Worm (Caenorhabditis elegans) whole organism, L2 larva: ENCODE data around the gene F49C12.3.

Experiments used
- C34F6.9 ChIP-seq: fragments of 150-350 bp; optimal IDR thresholded peaks from 2 replicates; lab custom pipeline; 2014; ENCODE audit warnings: missing biosample characterization, missing genetic modification characterization
- F13H6.1 ChIP-seq: sonication (generic microtip); optimal IDR thresholded peaks from 2 replicates; lab custom pipeline; 2016; ENCODE audit warnings: missing genetic modification characterization, missing compliant biosample characterization
- R02D3.7 ChIP-seq: fragments of 150-350 bp; optimal IDR thresholded peaks from 2 replicates; lab custom pipeline; 2014; ENCODE audit warnings: missing biosample characterization, missing genetic modification characterization
- ZK546.5 ChIP-seq: sonication (generic microtip); optimal IDR thresholded peaks from 2 replicates; lab custom pipeline; 2017; ENCODE audit warnings: missing biosample characterization, missing genetic modification characterization
- aly-2 ChIP-seq: fragments of 150-350 bp; optimal IDR thresholded peaks from 2 replicates; lab custom pipeline; 2014; ENCODE audit warnings: missing biosample characterization, missing genetic modification characterization
- ama-1 ChIP-seq: fragments of 150-350 bp; optimal IDR thresholded peaks from 2 replicates; lab custom pipeline; 2018; ENCODE audit warnings: inconsistent platforms
- blmp-1 ChIP-seq: sonication (generic microtip); optimal IDR thresholded peaks from 2 replicates; lab custom pipeline; 2017; ENCODE audit warnings: missing genetic modification characterization, mild to moderate bottlenecking, missing compliant biosample characterization, antibody characterized with exemption, moderate library complexity; ENCODE audit not compliant: insufficient read depth
- ceh-82 ChIP-seq: fragments of 150-350 bp; optimal IDR thresholded peaks from 2 replicates; lab custom pipeline; 2014; ENCODE audit warnings: missing biosample characterization, missing genetic modification characterization
- crh-2 ChIP-seq: sonication (generic microtip); optimal IDR thresholded peaks from 2 replicates; lab custom pipeline; 2017; ENCODE audit warnings: missing biosample characterization, missing genetic modification characterization
- dmd-4 ChIP-seq: sonication (generic microtip); optimal IDR thresholded peaks from 2 replicates; lab custom pipeline; 2017; ENCODE audit warnings: missing biosample characterization, missing genetic modification characterization
- egl-27 ChIP-seq: sonication (generic microtip); optimal IDR thresholded peaks from 3 replicates; lab custom pipeline; 2017; ENCODE audit warnings: missing biosample characterization, missing genetic modification reagents, missing genetic modification characterization
- elt-1 ChIP-seq: fragments of 150-350 bp; optimal IDR thresholded peaks from 2 replicates; lab custom pipeline; 2014; ENCODE audit warnings: missing biosample characterization, missing genetic modification characterization
- elt-3 ChIP-seq: sonication (generic microtip); optimal IDR thresholded peaks from 2 replicates; lab custom pipeline; 2017; ENCODE audit warnings: missing biosample characterization, missing genetic modification characterization
- fos-1 ChIP-seq: fragments of 150-350 bp; optimal IDR thresholded peaks from 2 replicates; lab custom pipeline; 2014; ENCODE audit warnings: missing biosample characterization, missing genetic modification characterization
- lin-11 ChIP-seq: fragments of 150-350 bp; sonication (generic microtip); optimal IDR thresholded peaks from 2 replicates; lab custom pipeline; 2014; ENCODE audit warnings: missing biosample characterization, missing genetic modification characterization, inconsistent platforms, mixed read lengths
- lin-13 ChIP-seq: fragments of 150-350 bp; optimal IDR thresholded peaks from 2 replicates; lab custom pipeline; 2014; ENCODE audit warnings: missing biosample characterization, missing genetic modification reagents, missing genetic modification characterization
- lin-39 ChIP-seq: fragments of 150-350 bp; optimal IDR thresholded peaks from 2 replicates; lab custom pipeline; 2014; ENCODE audit warnings: missing biosample characterization, missing genetic modification reagents, missing genetic modification characterization
- lsy-2 ChIP-seq, 2 experiments: fragments of 150-350 bp in 1 of 2; sonication (generic microtip) in 1 of 2; optimal IDR thresholded peaks; 2 replicates each; lab custom pipeline; 2014 to 2017; ENCODE audit warnings: missing biosample characterization in 2 of 2, missing genetic modification characterization in 2 of 2
- mbf-1 ChIP-seq: sonication (generic microtip); optimal IDR thresholded peaks from 2 replicates; lab custom pipeline; 2017; ENCODE audit warnings: missing biosample characterization, missing genetic modification characterization
- nhr-10 ChIP-seq: sonication (generic microtip); optimal IDR thresholded peaks from 2 replicates; lab custom pipeline; 2017; ENCODE audit warnings: missing biosample characterization, missing genetic modification characterization
- nhr-11 ChIP-seq: fragments of 150-350 bp; optimal IDR thresholded peaks from 2 replicates; lab custom pipeline; 2014; ENCODE audit warnings: missing biosample characterization, missing genetic modification characterization
- nhr-129 ChIP-seq: fragments of 150-350 bp; optimal IDR thresholded peaks from 2 replicates; lab custom pipeline; 2014; ENCODE audit warnings: missing biosample characterization, missing genetic modification characterization
- nhr-23 ChIP-seq: fragments of 150-350 bp; optimal IDR thresholded peaks from 2 replicates; lab custom pipeline; 2014; ENCODE audit warnings: missing biosample characterization, missing genetic modification reagents, missing genetic modification characterization
- nhr-237 ChIP-seq: fragments of 150-350 bp; optimal IDR thresholded peaks from 2 replicates; lab custom pipeline; 2014; ENCODE audit warnings: missing biosample characterization, missing genetic modification characterization
- nhr-25 ChIP-seq: fragments of 150-350 bp; sonication (generic microtip); optimal IDR thresholded peaks from 3 replicates; lab custom pipeline; 2014; ENCODE audit warnings: missing biosample characterization, missing genetic modification characterization
- nhr-6 ChIP-seq: fragments of 150-350 bp; optimal IDR thresholded peaks from 2 replicates; lab custom pipeline; 2014; ENCODE audit warnings: missing biosample characterization, missing genetic modification characterization
- nhr-77 ChIP-seq: fragments of 150-350 bp; optimal IDR thresholded peaks from 2 replicates; lab custom pipeline; 2014; ENCODE audit warnings: missing biosample characterization, missing genetic modification characterization
- peb-1 ChIP-seq: fragments of 150-350 bp; optimal IDR thresholded peaks from 2 replicates; lab custom pipeline; 2014; ENCODE audit warnings: missing biosample characterization, missing genetic modification characterization
- sem-4 ChIP-seq: fragments of 150-350 bp; optimal IDR thresholded peaks from 2 replicates; lab custom pipeline; 2014; ENCODE audit warnings: missing biosample characterization, missing genetic modification reagents, missing genetic modification characterization
- skn-1 ChIP-seq: sonication (generic microtip); optimal IDR thresholded peaks from 2 replicates; lab custom pipeline; 2017; ENCODE audit warnings: missing biosample characterization, missing genetic modification characterization
- sma-9 ChIP-seq, 2 experiments: fragments of 150-350 bp in 1 of 2; sonication (generic microtip) in 1 of 2; optimal IDR thresholded peaks; 2 replicates each; lab custom pipeline; 2014 to 2016; ENCODE audit warnings: missing genetic modification characterization in 2 of 2, mild to moderate bottlenecking in 1 of 2, missing biosample characterization in 1 of 2, missing compliant biosample characterization in 1 of 2, missing genetic modification reagents in 1 of 2, moderate library complexity in 1 of 2
- snpc-4 ChIP-seq: fragments of 150-350 bp; optimal IDR thresholded peaks from 2 replicates; lab custom pipeline; 2014; ENCODE audit warnings: missing biosample characterization, missing genetic modification characterization
- unc-39 ChIP-seq: fragments of 150-350 bp; optimal IDR thresholded peaks from 2 replicates; lab custom pipeline; 2014; ENCODE audit warnings: missing biosample characterization, missing genetic modification characterization
- unc-55 ChIP-seq: fragments of 150-350 bp; sonication (generic microtip); optimal IDR thresholded peaks from 3 replicates; lab custom pipeline; 2014; ENCODE audit warnings: missing biosample characterization, missing genetic modification reagents, missing genetic modification characterization
- unc-62 ChIP-seq: fragments of 150-350 bp; optimal IDR thresholded peaks from 2 replicates; lab custom pipeline; 2014; ENCODE audit warnings: missing biosample characterization, missing genetic modification reagents, missing genetic modification characterization
- zag-1 ChIP-seq: fragments of 150-350 bp; optimal IDR thresholded peaks from 2 replicates; lab custom pipeline; 2014; ENCODE audit warnings: missing biosample characterization, missing genetic modification characterization
- ztf-1 ChIP-seq: fragments of 200-800 bp; sonication (Bioruptor generic); conservative IDR thresholded peaks from 2 replicates; pipeline ENCODE4 v1.3.6; 2022; ENCODE audit warnings: missing genetic modification characterization, missing compliant biosample characterization
- ztf-4 ChIP-seq: fragments of 150-350 bp; optimal IDR thresholded peaks from 2 replicates; lab custom pipeline; 2014; ENCODE audit warnings: missing biosample characterization, missing genetic modification characterization

Gene F49C12.3

ce11 chrIV:9264513-9264912, 35.7 kb upstream of the F49C12.3 start:
- no peak for TF ChIP-seq sem-4 (tag; lab: Kevin White, UChicago)
- TF ChIP-seq nhr-77 (tag; lab: Kevin White, UChicago), result no peak
- no peak for TF ChIP-seq ztf-1 (GFP tag; lab: Robert Waterston, UW)
- no peak for TF ChIP-seq nhr-25
- TF ChIP-seq elt-3 (tag; lab: Kevin White, UChicago), result no peak
- TF ChIP-seq nhr-10 (tag; lab: Kevin White, UChicago), result no peak
- TF ChIP-seq nhr-129 (tag; lab: Kevin White, UChicago), result no peak
- no peak for TF ChIP-seq sma-9 (GFP tag; optimal IDR thresholded peaks at IDR 0.05; lab: Kevin White, UChicago)
- TF ChIP-seq sma-9 (tag; optimal IDR thresholded peaks at IDR 0.05; lab: Kevin White, UChicago), result no peak

ce11 chrIV:9266464-9266863, 33.8 kb upstream of the F49C12.3 start, which contains the start of gene Y11D7A.19:
TSS of gene Y11D7A.19 (minus strand) at chrIV:9266564.
- TF ChIP-seq nhr-10 (tag; lab: Kevin White, UChicago) (no peak), elt-1 (tag; lab: Kevin White, UChicago) (no peak), F13H6.1 (tag; lab: Kevin White, UChicago) (no peak), skn-1 (tag; lab: Kevin White, UChicago) (no peak), snpc-4 (tag; lab: Kevin White, UChicago) (no peak), ama-1 (no peak), sma-9 (GFP tag; optimal IDR thresholded peaks at IDR 0.05; lab: Kevin White, UChicago) (no peak), sma-9 (tag; optimal IDR thresholded peaks at IDR 0.05; lab: Kevin White, UChicago) (no peak), R02D3.7 (no peak), C34F6.9 (tag; lab: Kevin White, UChicago) (no peak), ztf-4 (no peak), lsy-2 (tag; optimal IDR thresholded peaks at IDR 0.05; lab: Kevin White, UChicago) (no peak), lin-13 (GFP tag; lab: Kevin White, UChicago) (no peak), blmp-1 (tag; lab: Kevin White, UChicago) (no peak), mbf-1 (tag; lab: Kevin White, UChicago) (no peak), lin-11 (tag; lab: Kevin White, UChicago) (no peak), ztf-1 (GFP tag; lab: Robert Waterston, UW) (no peak), nhr-23 (tag; lab: Kevin White, UChicago) (no peak), nhr-6 (tag; lab: Kevin White, UChicago) (no peak)

ce11 chrIV:9267581-9267980, 32.6 kb upstream of the F49C12.3 start:
- TF ChIP-seq fos-1 (tag; lab: Kevin White, UChicago) (no peak), lin-39 (tag; lab: Kevin White, UChicago) (no peak), R02D3.7 (no peak), unc-62 (no peak), sem-4 (tag; lab: Kevin White, UChicago) (no peak), elt-3 (tag; lab: Kevin White, UChicago) (no peak), nhr-25 (no peak), nhr-6 (tag; lab: Kevin White, UChicago) (no peak), peb-1 (no peak), nhr-10 (tag; lab: Kevin White, UChicago) (no peak), dmd-4 (tag; lab: Kevin White, UChicago) (no peak), elt-1 (tag; lab: Kevin White, UChicago) (no peak), aly-2 (tag; lab: Kevin White, UChicago) (no peak), lsy-2 (tag; optimal IDR thresholded peaks at IDR 0.05; lab: Kevin White, UChicago) (no peak)

- TF ChIP-seq nhr-77 (tag; lab: Kevin White, UChicago) (no peak), crh-2 (tag; lab: Kevin White, UChicago) (no peak), nhr-23 (tag; lab: Kevin White, UChicago) (no peak), nhr-129 (tag; lab: Kevin White, UChicago) (no peak)
These were observed 31.3 kb upstream of the F49C12.3 start for ce11 chrIV:9268916-9269315.

- TF ChIP-seq dmd-4 (tag; lab: Kevin White, UChicago) (no peak), fos-1 (tag; lab: Kevin White, UChicago) (no peak), zag-1 (tag; lab: Kevin White, UChicago) (no peak), nhr-237 (tag; lab: Kevin White, UChicago) (no peak), egl-27 (tag; lab: Kevin White, UChicago) (no peak), unc-55 (no peak), elt-3 (tag; lab: Kevin White, UChicago) (no peak), lin-39 (tag; lab: Kevin White, UChicago) (no peak), nhr-25 (no peak), ZK546.5 (tag; lab: Kevin White, UChicago) (no peak), ceh-82 (tag; lab: Kevin White, UChicago) (no peak), unc-39 (no peak), nhr-11 (no peak), snpc-4 (tag; lab: Kevin White, UChicago) (no peak), nhr-10 (tag; lab: Kevin White, UChicago) (no peak)
These were observed 30.4 kb upstream of the F49C12.3 start, which contains the start of gene flh-3 for ce11 chrIV:9269796-9270195. TSS of gene flh-3 (plus strand) at chrIV:9270096.
